Fruit fly (Drosophila melanogaster): ENCODE data around the gene Vps26.
A peak's percentile ranks its signal among the peaks of the same experiment; 100 is the strongest.

Vps26 gene

dm6 chrX:1868586-1869111, 5.0 kb upstream of the Vps26 start, which contains the start of the genes CG14803 and Pex5:
Gene CG14803, plus strand, starts transcription at chrX:1868870.
Gene Pex5, minus strand, starts transcription at chrX:1869061.
- no peak for TF ChIP-seq ovo (GFP tag; optimal IDR thresholded peaks at IDR 0.05)
- TF ChIP-seq Mnt (GFP tag; optimal IDR thresholded peaks at IDR 0.05): peak; percentile 48
- no peak for TF ChIP-seq Hr96 (GFP tag; optimal IDR thresholded peaks at IDR 0.05)
- TF ChIP-seq pad (GFP tag; optimal IDR thresholded peaks at IDR 0.05): peak; percentile 47
- TF ChIP-seq CG11617 (GFP tag; optimal IDR thresholded peaks at IDR 0.05): peak; percentile 21
- TF ChIP-seq toe (GFP tag; optimal IDR thresholded peaks at IDR 0.05): no peak
- TF ChIP-seq CG5204 (GFP tag; optimal IDR thresholded peaks at IDR 0.05): no peak
- no peak for TF ChIP-seq CG7045 (GFP tag; optimal IDR thresholded peaks at IDR 0.05)
- peak; percentile 56 for TF ChIP-seq CG1620 (GFP tag; optimal IDR thresholded peaks at IDR 0.05)
- no peak for TF ChIP-seq cnc (optimal IDR thresholded peaks at IDR 0.05)
- TF ChIP-seq kay (GFP tag; ENCODE audit: borderline replicate concordance): no peak
- TF ChIP-seq CG33017 (tag; optimal IDR thresholded peaks at IDR 0.05): no peak
- TF ChIP-seq CG12768 (GFP tag; optimal IDR thresholded peaks at IDR 0.05): peak; percentile 63
- TF ChIP-seq cic (GFP tag; optimal IDR thresholded peaks at IDR 0.05): no peak
- peak; percentile 63 for TF ChIP-seq bab1 (GFP tag; optimal IDR thresholded peaks at IDR 0.05)
- peak; percentile 55 for TF ChIP-seq CG7101 (tag; optimal IDR thresholded peaks at IDR 0.05)
- no peak for TF ChIP-seq CG14711 (tag; optimal IDR thresholded peaks at IDR 0.05)
- TF ChIP-seq Crg-1 (GFP tag; optimal IDR thresholded peaks at IDR 0.05): peak; percentile 24
- no peak for TF ChIP-seq tj (GFP tag; optimal IDR thresholded peaks at IDR 0.05)
- no peak for TF ChIP-seq Clk (GFP tag; optimal IDR thresholded peaks at IDR 0.05)

- TF ChIP-seq CG7101 (tag; optimal IDR thresholded peaks at IDR 0.05) (peak; percentile 92), CG14711 (tag; optimal IDR thresholded peaks at IDR 0.05) (peak; percentile 79), CG11617 (GFP tag; optimal IDR thresholded peaks at IDR 0.05) (peak; percentile 90), Mnt (GFP tag; optimal IDR thresholded peaks at IDR 0.05) (peak; percentile 84), cic (GFP tag; optimal IDR thresholded peaks at IDR 0.05) (peak; percentile 31), CG33017 (tag; optimal IDR thresholded peaks at IDR 0.05) (peak; percentile 65), Crg-1 (GFP tag; optimal IDR thresholded peaks at IDR 0.05) (peak; percentile 76), Hr96 (GFP tag; optimal IDR thresholded peaks at IDR 0.05) (no peak), CG5204 (GFP tag; optimal IDR thresholded peaks at IDR 0.05) (no peak), tj (GFP tag; optimal IDR thresholded peaks at IDR 0.05) (peak; percentile 63), Clk (GFP tag; optimal IDR thresholded peaks at IDR 0.05) (no peak), pad (GFP tag; optimal IDR thresholded peaks at IDR 0.05) (peak; percentile 70), CG7045 (GFP tag; optimal IDR thresholded peaks at IDR 0.05) (peak; percentile 58), bab1 (GFP tag; optimal IDR thresholded peaks at IDR 0.05) (peak; percentile 95), cnc (optimal IDR thresholded peaks at IDR 0.05) (no peak), CG12768 (GFP tag; optimal IDR thresholded peaks at IDR 0.05) (peak; percentile 58), kay (GFP tag; ENCODE audit: borderline replicate concordance) (no peak), CG1620 (GFP tag; optimal IDR thresholded peaks at IDR 0.05) (peak; percentile 68), ovo (GFP tag; optimal IDR thresholded peaks at IDR 0.05) (peak; percentile 71), toe (GFP tag; optimal IDR thresholded peaks at IDR 0.05) (no peak)
Observed at dm6 chrX:1877107-1877736, 3.6 kb downstream of the Vps26 start, which contains the start of the genes CG14817 and CG14805. Gene CG14817, minus strand, starts transcription at chrX:1877270. Gene CG14805, plus strand, starts transcription at chrX:1877317.

- TF ChIP-seq CG7101 (tag; optimal IDR thresholded peaks at IDR 0.05) (peak; percentile 69), tj (GFP tag; optimal IDR thresholded peaks at IDR 0.05) (peak; percentile 53), cic (GFP tag; optimal IDR thresholded peaks at IDR 0.05) (no peak), pad (GFP tag; optimal IDR thresholded peaks at IDR 0.05) (peak; percentile 99), Mnt (GFP tag; optimal IDR thresholded peaks at IDR 0.05) (peak; percentile 66), CG11617 (GFP tag; optimal IDR thresholded peaks at IDR 0.05) (peak; percentile 55), kay (GFP tag; ENCODE audit: borderline replicate concordance) (no peak), Clk (GFP tag; optimal IDR thresholded peaks at IDR 0.05) (peak; percentile 20), cnc (optimal IDR thresholded peaks at IDR 0.05) (no peak), ovo (GFP tag; optimal IDR thresholded peaks at IDR 0.05) (peak; percentile 89), toe (GFP tag; optimal IDR thresholded peaks at IDR 0.05) (no peak), CG14711 (tag; optimal IDR thresholded peaks at IDR 0.05) (peak; percentile 47), CG33017 (tag; optimal IDR thresholded peaks at IDR 0.05) (no peak), CG7045 (GFP tag; optimal IDR thresholded peaks at IDR 0.05) (no peak), Crg-1 (GFP tag; optimal IDR thresholded peaks at IDR 0.05) (no peak), CG12768 (GFP tag; optimal IDR thresholded peaks at IDR 0.05) (peak; percentile 36), Hr96 (GFP tag; optimal IDR thresholded peaks at IDR 0.05) (peak; percentile 6), CG1620 (GFP tag; optimal IDR thresholded peaks at IDR 0.05) (peak; percentile 78), CG5204 (GFP tag; optimal IDR thresholded peaks at IDR 0.05) (no peak), bab1 (GFP tag; optimal IDR thresholded peaks at IDR 0.05) (peak; percentile 85)
Observed at dm6 chrX:1879606-1880110, 6.0 kb downstream of the Vps26 start, which contains the start of gene CG14818. Gene CG14818, minus strand, starts transcription at chrX:1879774.

- TF ChIP-seq CG33017 (tag; optimal IDR thresholded peaks at IDR 0.05): peak; percentile 16
- TF ChIP-seq toe (GFP tag; optimal IDR thresholded peaks at IDR 0.05): peak; percentile 2
- TF ChIP-seq CG12768 (GFP tag; optimal IDR thresholded peaks at IDR 0.05): peak; percentile 29
- no peak for TF ChIP-seq CG5204 (GFP tag; optimal IDR thresholded peaks at IDR 0.05)
- peak; percentile 83 for TF ChIP-seq pad (GFP tag; optimal IDR thresholded peaks at IDR 0.05)
- TF ChIP-seq Mnt (GFP tag; optimal IDR thresholded peaks at IDR 0.05): peak; percentile 67
- TF ChIP-seq CG7101 (tag; optimal IDR thresholded peaks at IDR 0.05): peak; percentile 78
- no peak for TF ChIP-seq kay (GFP tag; ENCODE audit: borderline replicate concordance)
- no peak for TF ChIP-seq cic (GFP tag; optimal IDR thresholded peaks at IDR 0.05)
- peak; percentile 42 for TF ChIP-seq tj (GFP tag; optimal IDR thresholded peaks at IDR 0.05)
- TF ChIP-seq bab1 (GFP tag; optimal IDR thresholded peaks at IDR 0.05): peak; percentile 72
- peak; percentile 73 for TF ChIP-seq ovo (GFP tag; optimal IDR thresholded peaks at IDR 0.05)
- peak; percentile 70 for TF ChIP-seq Hr96 (GFP tag; optimal IDR thresholded peaks at IDR 0.05)
- TF ChIP-seq Crg-1 (GFP tag; optimal IDR thresholded peaks at IDR 0.05): peak; percentile 47
- TF ChIP-seq Clk (GFP tag; optimal IDR thresholded peaks at IDR 0.05): peak; percentile 11
- no peak for TF ChIP-seq cnc (optimal IDR thresholded peaks at IDR 0.05)
- peak; percentile 60 for TF ChIP-seq CG11617 (GFP tag; optimal IDR thresholded peaks at IDR 0.05)
- TF ChIP-seq CG1620 (GFP tag; optimal IDR thresholded peaks at IDR 0.05): peak; percentile 60
- TF ChIP-seq CG14711 (tag; optimal IDR thresholded peaks at IDR 0.05): peak; percentile 43
Observed at dm6 chrX:1880139-1880556, 6.5 kb downstream of the Vps26 start, which contains the start of gene Coa8. Gene Coa8, plus strand, starts transcription at chrX:1880282.
